Fruit fly (Drosophila melanogaster) whole organism, embryonic: ENCODE measurements around the gene sky.

Source experiments
- B-H1 ChIP-seq: fragments of 200-800 bp; sonication (Bioruptor generic); IDR thresholded peaks from 3 replicates; pipeline ENCODE4 v1.3.6; 2022; ENCODE audit warnings: missing biosample characterization, missing genetic modification characterization
- BtbVII ChIP-seq: fragments of 200-800 bp; sonication (Bioruptor generic); optimal IDR thresholded peaks from 3 replicates; lab custom pipeline; 2017; ENCODE audit warnings: missing biosample characterization, mild to moderate bottlenecking, missing genetic modification characterization
- Bteb2 ChIP-seq: fragments of 200-800 bp; sonication (Bioruptor generic); optimal IDR thresholded peaks from 2 replicates; lab custom pipeline; 2016; ENCODE audit warnings: missing biosample characterization, missing genetic modification characterization
- CG10431 ChIP-seq: fragments of 200-800 bp; sonication (Bioruptor generic); optimal IDR thresholded peaks from 3 replicates; lab custom pipeline; 2018; ENCODE audit warnings: missing biosample characterization, mild to moderate bottlenecking, missing genetic modification characterization
- CG10654 ChIP-seq: fragments of 200-800 bp; sonication (Bioruptor generic); optimal IDR thresholded peaks from 2 replicates; lab custom pipeline; 2016; ENCODE audit warnings: missing biosample characterization, missing genetic modification characterization
- CG10959 ChIP-seq: fragments of 200-800 bp; sonication (Bioruptor generic); IDR thresholded peaks from 2 replicates; pipeline ENCODE4 v1.3.6; 2022; ENCODE audit warnings: missing biosample characterization, missing genetic modification characterization
- CG12104 ChIP-seq: fragments of 200-800 bp; sonication (Bioruptor generic); optimal IDR thresholded peaks from 3 replicates; lab custom pipeline; 2016; ENCODE audit warnings: missing biosample characterization, missing genetic modification characterization
- CG12744 ChIP-seq: fragments of 200-800 bp; sonication (Bioruptor generic); optimal IDR thresholded peaks from 2 replicates; lab custom pipeline; 2016; ENCODE audit warnings: missing biosample characterization, missing genetic modification characterization
- CG13296 ChIP-seq: fragments of 200-800 bp; sonication (Bioruptor generic); optimal IDR thresholded peaks from 3 replicates; lab custom pipeline; 2018; ENCODE audit warnings: missing biosample characterization, mild to moderate bottlenecking, missing genetic modification characterization
- CG13624 ChIP-seq: fragments of 200-800 bp; sonication (Bioruptor generic); optimal IDR thresholded peaks from 2 replicates; lab custom pipeline; 2016; ENCODE audit warnings: missing biosample characterization, missing genetic modification characterization
- CG13775 ChIP-seq: fragments of 200-800 bp; sonication (Bioruptor generic); optimal IDR thresholded peaks from 3 replicates; lab custom pipeline; 2017; ENCODE audit warnings: missing biosample characterization, mild to moderate bottlenecking, missing genetic modification characterization
- CG14050 ChIP-seq: fragments of 200-800 bp; sonication (Bioruptor generic); IDR thresholded peaks from 3 replicates; pipeline ENCODE4 v1.3.6; 2022; ENCODE audit warnings: missing biosample characterization, missing genetic modification characterization
- CG1602 ChIP-seq: fragments of 200-800 bp; sonication (Bioruptor generic); optimal IDR thresholded peaks from 3 replicates; lab custom pipeline; 2016; ENCODE audit warnings: missing biosample characterization, missing genetic modification characterization
- CG16779 ChIP-seq: fragments of 200-800 bp; sonication (Bioruptor generic); IDR thresholded peaks from 2 replicates; pipeline ENCODE4 v1.3.6; 2022; ENCODE audit warnings: missing biosample characterization, missing genetic modification characterization
- CG1832 ChIP-seq: fragments of 200-800 bp; sonication (Bioruptor generic); optimal IDR thresholded peaks from 2 replicates; lab custom pipeline; 2017; ENCODE audit warnings: missing biosample characterization, mild to moderate bottlenecking, missing genetic modification characterization, inconsistent platforms
- CG18764 ChIP-seq: fragments of 200-800 bp; sonication (Bioruptor generic); optimal IDR thresholded peaks from 3 replicates; lab custom pipeline; 2016; ENCODE audit warnings: missing biosample characterization, missing genetic modification characterization
- CG30403 ChIP-seq: fragments of 200-800 bp; sonication (Bioruptor generic); optimal IDR thresholded peaks from 3 replicates; lab custom pipeline; 2016; ENCODE audit warnings: missing biosample characterization, missing genetic modification characterization
- CG3065 ChIP-seq: fragments of 200-800 bp; sonication (Bioruptor generic); optimal IDR thresholded peaks from 2 replicates; lab custom pipeline; 2016; ENCODE audit warnings: missing biosample characterization, missing genetic modification characterization
- CG31365 ChIP-seq: fragments of 200-800 bp; sonication (Bioruptor generic); optimal IDR thresholded peaks from 2 replicates; lab custom pipeline; 2018; ENCODE audit warnings: missing biosample characterization, mild to moderate bottlenecking, missing genetic modification characterization
- CG34224 ChIP-seq: fragments of 200-800 bp; sonication (Bioruptor generic); IDR thresholded peaks from 3 replicates; pipeline ENCODE4 v1.3.6; 2022; ENCODE audit warnings: missing biosample characterization, missing genetic modification characterization; ENCODE audit not compliant: partially characterized antibody
- CG3726 ChIP-seq: fragments of 200-800 bp; sonication (Bioruptor generic); IDR thresholded peaks from 3 replicates; pipeline ENCODE4, ENCODE4 v1.3.6; 2022; ENCODE audit warnings: missing biosample characterization, missing genetic modification characterization
- CG3847 ChIP-seq: fragments of 200-800 bp; sonication (Bioruptor generic); IDR thresholded peaks from 2 replicates; pipeline ENCODE4 v1.3.6; 2022; ENCODE audit warnings: missing biosample characterization, missing genetic modification characterization
- CG42726 ChIP-seq: fragments of 200-800 bp; sonication (Bioruptor generic); IDR thresholded peaks from 2 replicates; pipeline ENCODE4 v1.3.6; 2022; ENCODE audit warnings: missing biosample characterization, missing genetic modification characterization; ENCODE audit not compliant: partially characterized antibody
- CG6854 ChIP-seq: fragments of 200-800 bp; sonication (Bioruptor generic); optimal IDR thresholded peaks from 3 replicates; lab custom pipeline; 2017; ENCODE audit warnings: missing biosample characterization, mild to moderate bottlenecking, missing genetic modification characterization
- Dbx ChIP-seq: fragments of 200-800 bp; sonication (Bioruptor generic); IDR thresholded peaks from 3 replicates; pipeline ENCODE4 v1.3.6; 2022; ENCODE audit warnings: missing biosample characterization, missing genetic modification characterization
- Dp ChIP-seq: fragments of 200-800 bp; sonication (Bioruptor generic); optimal IDR thresholded peaks from 2 replicates; lab custom pipeline; 2018; ENCODE audit warnings: missing biosample characterization, mild to moderate bottlenecking, missing genetic modification characterization, moderate library complexity
- HmgD ChIP-seq: fragments of 200-800 bp; sonication (Bioruptor generic); optimal IDR thresholded peaks from 3 replicates; lab custom pipeline; 2016; ENCODE audit warnings: missing biosample characterization, missing genetic modification characterization
- Hr3 ChIP-seq: fragments of 200-800 bp; sonication (Bioruptor generic); optimal IDR thresholded peaks from 3 replicates; lab custom pipeline; 2016; ENCODE audit warnings: missing biosample characterization, missing genetic modification characterization
- Lhr ChIP-seq: fragments of 200-800 bp; sonication (Bioruptor generic); optimal IDR thresholded peaks from 3 replicates; lab custom pipeline; 2017; ENCODE audit warnings: mild to moderate bottlenecking, missing biosample characterization, missing genetic modification reagents, missing genetic modification characterization
- NC2α ChIP-seq: fragments of 200-800 bp; sonication (Bioruptor generic); optimal IDR thresholded peaks from 2 replicates; lab custom pipeline; 2016; ENCODE audit warnings: missing biosample characterization, missing genetic modification characterization
- Sry-δ ChIP-seq: fragments of 200-800 bp; sonication (Bioruptor generic); optimal IDR thresholded peaks from 2 replicates; lab custom pipeline; 2016; ENCODE audit warnings: missing biosample characterization, missing genetic modification characterization
- caup ChIP-seq: fragments of 200-800 bp; sonication (Bioruptor generic); optimal IDR thresholded peaks from 3 replicates; lab custom pipeline; 2017; ENCODE audit warnings: missing biosample characterization, mild to moderate bottlenecking, missing genetic modification characterization, moderate library complexity; ENCODE audit not compliant: severe bottlenecking
- croc ChIP-seq: fragments of 200-800 bp; sonication (Bioruptor generic); conservative IDR thresholded peaks from 3 replicates; pipeline ENCODE4 v1.3.6; 2022; ENCODE audit warnings: missing biosample characterization, missing genetic modification characterization
- crol ChIP-seq: fragments of 200-800 bp; sonication (Bioruptor generic); IDR thresholded peaks from 2 replicates; pipeline ENCODE4 v1.3.6; 2022; ENCODE audit warnings: missing biosample characterization, missing genetic modification characterization
- dmrt99B ChIP-seq: fragments of 200-800 bp; sonication (Bioruptor generic); optimal IDR thresholded peaks from 2 replicates; lab custom pipeline; 2018; ENCODE audit warnings: missing biosample characterization, mild to moderate bottlenecking, missing genetic modification characterization, moderate library complexity
- gro ChIP-seq: fragments of 200-800 bp; sonication (Bioruptor generic); optimal IDR thresholded peaks from 2 replicates; lab custom pipeline; 2016; ENCODE audit warnings: missing biosample characterization, missing genetic modification characterization
- hbn ChIP-seq: fragments of 200-800 bp; sonication (Bioruptor generic); IDR thresholded peaks from 2 replicates; pipeline ENCODE4 v1.3.6; 2022; ENCODE audit warnings: missing biosample characterization, missing genetic modification characterization; ENCODE audit not compliant: partially characterized antibody
- hth ChIP-seq: fragments of >200 bp; optimal IDR thresholded peaks from 2 replicates; lab custom pipeline; 2017; ENCODE audit warnings: inconsistent platforms
- ind ChIP-seq: fragments of 200-800 bp; sonication (Bioruptor generic); optimal IDR thresholded peaks from 3 replicates; lab custom pipeline; 2016; ENCODE audit warnings: missing biosample characterization, missing genetic modification characterization
- jigr1 ChIP-seq: fragments of 200-800 bp; sonication (Bioruptor generic); IDR thresholded peaks from 3 replicates; pipeline ENCODE4 v1.3.6; 2022; ENCODE audit warnings: missing biosample characterization, missing genetic modification characterization
- lilli ChIP-seq: fragments of 200-800 bp; sonication (Bioruptor generic); optimal IDR thresholded peaks from 3 replicates; lab custom pipeline; 2016; ENCODE audit warnings: missing biosample characterization, missing genetic modification characterization
- lmd ChIP-seq: fragments of 200-800 bp; sonication (Bioruptor generic); IDR thresholded peaks from 2 replicates; pipeline ENCODE4 v1.3.6; 2022; ENCODE audit warnings: missing biosample characterization, missing genetic modification characterization
- lov ChIP-seq, 2 experiments: fragments of 200-800 bp in 1 of 2; fragments of >200 bp in 1 of 2; sonication (Bioruptor generic) in 1 of 2; IDR thresholded peaks in 1 of 2; optimal IDR thresholded peaks in 1 of 2; 2 replicates in 1 of 2; 3 replicates in 1 of 2; pipeline versions ENCODE4 v1.3.6 to Lab custom; 2017 to 2022; ENCODE audit warnings: missing biosample characterization in 1 of 2, missing genetic modification characterization in 1 of 2
- nmo ChIP-seq: fragments of 200-800 bp; sonication (Bioruptor generic); optimal IDR thresholded peaks from 2 replicates; lab custom pipeline; 2018; ENCODE audit warnings: missing biosample characterization, mild to moderate bottlenecking, missing genetic modification characterization, moderate library complexity
- psq ChIP-seq: fragments of 200-800 bp; sonication (Bioruptor generic); optimal IDR thresholded peaks from 2 replicates; lab custom pipeline; 2017; ENCODE audit warnings: missing biosample characterization, missing genetic modification characterization
- sisA ChIP-seq: fragments of 200-800 bp; sonication (Bioruptor generic); IDR thresholded peaks from 2 replicates; pipeline ENCODE4 v1.3.6; 2022; ENCODE audit warnings: missing biosample characterization, missing genetic modification characterization
- tin ChIP-seq: fragments of 200-800 bp; sonication (Bioruptor generic); optimal IDR thresholded peaks from 3 replicates; lab custom pipeline; 2016; ENCODE audit warnings: missing biosample characterization, missing genetic modification characterization
- toy ChIP-seq: fragments of 200-800 bp; sonication (Bioruptor generic); IDR thresholded peaks from 2 replicates; pipeline ENCODE4 v1.3.6; 2022; ENCODE audit warnings: missing biosample characterization, missing genetic modification characterization
- wek ChIP-seq: fragments of 200-800 bp; sonication (Bioruptor generic); optimal IDR thresholded peaks from 3 replicates; lab custom pipeline; 2018; ENCODE audit warnings: missing biosample characterization, mild to moderate bottlenecking, missing genetic modification characterization, moderate library complexity
- wor ChIP-seq: fragments of 200-800 bp; sonication (Bioruptor generic); IDR thresholded peaks from 2 replicates; pipeline ENCODE4 v1.3.6; 2022; ENCODE audit warnings: missing biosample characterization, missing genetic modification characterization
- zfh2 ChIP-seq: fragments of 200-800 bp; sonication (Bioruptor generic); optimal IDR thresholded peaks from 2 replicates; lab custom pipeline; 2016; ENCODE audit warnings: missing biosample characterization, missing genetic modification characterization

sky gene

DNA sequence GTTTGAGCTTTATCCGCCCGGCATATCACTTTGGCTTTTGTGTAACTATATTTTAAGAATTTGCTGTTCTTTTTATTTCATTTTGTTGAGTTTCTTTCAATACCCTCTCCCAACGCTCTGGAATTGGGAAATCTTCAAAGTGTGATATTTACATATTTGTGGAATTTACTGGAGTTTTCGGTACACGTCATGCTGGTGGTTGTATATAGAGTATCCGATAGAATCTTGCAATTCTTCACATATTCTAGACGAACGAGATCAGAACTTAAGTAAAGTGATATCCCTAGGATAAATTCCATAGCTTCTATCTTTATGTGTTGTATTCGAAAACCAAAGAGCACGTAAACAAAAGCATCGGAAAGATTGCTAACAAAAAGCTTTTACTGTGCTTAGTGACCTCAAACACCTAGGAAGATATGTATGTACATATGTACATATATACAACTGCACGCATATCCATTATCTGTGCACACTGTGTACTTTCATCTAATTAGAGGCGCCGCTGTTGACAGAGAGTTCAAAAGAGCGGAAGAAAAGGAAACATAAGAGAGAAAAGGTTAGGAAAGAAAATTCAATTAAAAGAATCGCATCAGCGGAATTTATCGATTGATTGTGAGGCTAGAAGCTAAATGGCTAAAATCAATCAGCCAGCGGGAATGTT, 21.9 kb downstream of the sky start:
- no peak for TF ChIP-seq Sry-δ (GFP tag; lab: Kevin White, UChicago)
- no peak for TF ChIP-seq CG34224 (GFP tag; lab: Robert Waterston, UW)
- no peak for TF ChIP-seq toy
- TF ChIP-seq CG13296 = peak; percentile 62
- no peak for TF ChIP-seq jigr1
- no peak for TF ChIP-seq CG1602 (GFP tag; lab: Kevin White, UChicago)
- TF ChIP-seq CG12744 (GFP tag; lab: Kevin White, UChicago) = peak; percentile 12
- no peak for TF ChIP-seq croc
- peak; percentile 80 for TF ChIP-seq CG10431 (GFP tag; lab: Kevin White, UChicago)
- no peak for TF ChIP-seq CG3726 (GFP tag; lab: Robert Waterston, UW)
- TF ChIP-seq dmrt99B = peak; percentile 47
- no peak for TF ChIP-seq CG13775
- no peak for TF ChIP-seq hth (lab: Kevin White, UChicago)
- peak; percentile 12 for TF ChIP-seq caup
- no peak for TF ChIP-seq CG10654 (GFP tag; lab: Kevin White, UChicago)
- TF ChIP-seq Dp (GFP tag; lab: Kevin White, UChicago) = no peak
- no peak for TF ChIP-seq CG16779
- no peak for TF ChIP-seq hbn
- TF ChIP-seq CG13624 (GFP tag; lab: Kevin White, UChicago) = no peak
- no peak for TF ChIP-seq CG3847 (GFP tag; lab: Robert Waterston, UW)
- no peak for TF ChIP-seq sisA (GFP tag; lab: Robert Waterston, UW)
- no peak for TF ChIP-seq ind (GFP tag; lab: Kevin White, UChicago)
- TF ChIP-seq Hr3 (GFP tag; lab: Kevin White, UChicago) = no peak
- no peak for TF ChIP-seq CG1832 (GFP tag; lab: Kevin White, UChicago)
- no peak for TF ChIP-seq zfh2 (GFP tag; lab: Kevin White, UChicago)
- TF ChIP-seq HmgD (GFP tag; lab: Kevin White, UChicago) = no peak
- TF ChIP-seq tin (GFP tag; lab: Kevin White, UChicago) = no peak
- TF ChIP-seq NC2α (GFP tag; lab: Kevin White, UChicago) = no peak
- no peak for TF ChIP-seq CG30403 (GFP tag; lab: Kevin White, UChicago)
- no peak for TF ChIP-seq lov (optimal IDR thresholded peaks at IDR 0.05; lab: Kevin White, UChicago)
- no peak for TF ChIP-seq lov (GFP tag; IDR thresholded peaks at IDR 0.05; lab: Robert Waterston, UW)
- peak; percentile 35 for TF ChIP-seq CG12104 (GFP tag; lab: Kevin White, UChicago)
- TF ChIP-seq Bteb2 (GFP tag; lab: Kevin White, UChicago) = no peak
- TF ChIP-seq CG14050 = no peak; the same call in 2 of the 3 replicates
- TF ChIP-seq CG10959 (GFP tag; lab: Robert Waterston, UW) = no peak
- TF ChIP-seq CG18764 = peak; percentile 35
- no peak for TF ChIP-seq nmo
- no peak for TF ChIP-seq lilli (GFP tag; lab: Kevin White, UChicago)
- no peak for TF ChIP-seq CG42726 (GFP tag; lab: Robert Waterston, UW)
- no peak for TF ChIP-seq Dbx
- TF ChIP-seq lmd = no peak
- no peak for TF ChIP-seq crol (GFP tag; lab: Robert Waterston, UW)
- TF ChIP-seq CG31365 = peak; percentile 43
- TF ChIP-seq CG3065 = no peak
- no peak for TF ChIP-seq psq
- peak; percentile 37 for TF ChIP-seq BtbVII (GFP tag; lab: Kevin White, UChicago)
- no peak; the same call in 2 of the 3 replicates for TF ChIP-seq B-H1 (GFP tag; lab: Robert Waterston, UW)
- peak; percentile 63 for TF ChIP-seq Lhr (GFP tag; lab: Kevin White, UChicago)
- TF ChIP-seq CG6854 = peak; percentile 42
- no peak for TF ChIP-seq wor (GFP tag; lab: Robert Waterston, UW)
- peak; percentile 85 for TF ChIP-seq wek
- TF ChIP-seq gro (GFP tag; lab: Kevin White, UChicago) = peak; percentile 11
